Worm (Caenorhabditis elegans): Measurements from ENCODE around the gene str-176.
A peak's percentile ranks its signal among the peaks of the same experiment; 100 is the strongest.

The str-176 gene

DNA sequence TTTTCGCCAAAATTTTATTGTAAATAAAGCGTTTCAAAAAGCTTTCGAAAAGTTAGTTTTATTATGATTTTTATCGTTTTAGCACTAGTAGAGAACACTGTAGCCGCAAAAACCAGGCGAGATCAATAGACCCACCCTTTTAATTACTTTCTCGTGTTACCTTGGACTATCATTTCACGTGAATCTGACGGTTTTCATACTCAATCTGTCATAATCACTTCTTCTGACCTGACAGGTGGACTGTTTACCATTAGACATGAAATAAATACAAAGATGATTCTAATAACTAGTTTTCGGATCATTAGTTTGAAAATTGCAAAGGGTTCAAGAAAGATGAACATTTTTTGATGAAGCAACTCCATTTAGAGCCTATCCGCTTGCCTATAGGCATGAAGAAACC is 547 bp downstream of the str-176 start:
- TF ChIP-seq rnt-1 (tag; optimal IDR thresholded peaks at IDR 0.05) = no peak
- no peak for TF ChIP-seq syd-9 (tag; optimal IDR thresholded peaks at IDR 0.05)

DNA sequence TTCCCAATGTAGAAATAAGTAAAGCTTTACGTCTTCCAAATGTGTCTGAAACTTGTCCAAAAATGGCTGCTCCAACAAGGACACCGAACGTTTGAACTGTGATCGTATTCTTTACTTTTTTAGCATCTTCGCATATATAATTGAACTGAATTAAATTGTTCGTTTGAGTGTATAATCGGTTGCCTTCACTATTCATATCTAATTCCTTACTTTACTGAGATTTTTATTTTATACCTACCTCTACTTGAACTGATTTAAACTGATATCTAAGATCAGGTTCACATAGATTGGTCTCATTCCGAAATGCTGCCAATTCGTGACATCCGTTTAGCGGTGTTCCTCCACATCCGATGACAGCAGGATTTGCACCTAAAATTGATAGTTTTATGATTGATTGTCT is 1.2 kb downstream of the str-176 start:
- no peak for TF ChIP-seq K09A11.1 (tag; optimal IDR thresholded peaks at IDR 0.05; ENCODE audit: insufficient read depth)
- TF ChIP-seq hlh-13 (GFP tag; optimal IDR thresholded peaks at IDR 0.05) = no peak
- no peak for TF ChIP-seq hlh-6 (tag; optimal IDR thresholded peaks at IDR 0.05)
- TF ChIP-seq elt-4 (tag; optimal IDR thresholded peaks at IDR 0.05) = no peak
- TF ChIP-seq fkh-10 (GFP tag; optimal IDR thresholded peaks at IDR 0.05) = no peak
- no peak for TF ChIP-seq tbx-7 (tag; optimal IDR thresholded peaks at IDR 0.05)
- no peak for TF ChIP-seq unc-42 (tag; optimal IDR thresholded peaks at IDR 0.05)
- TF ChIP-seq dve-1 (tag; optimal IDR thresholded peaks at IDR 0.05) = no peak
- TF ChIP-seq hlh-30 (tag; optimal IDR thresholded peaks at IDR 0.05; ENCODE audit: insufficient read depth) = no peak

DNA sequence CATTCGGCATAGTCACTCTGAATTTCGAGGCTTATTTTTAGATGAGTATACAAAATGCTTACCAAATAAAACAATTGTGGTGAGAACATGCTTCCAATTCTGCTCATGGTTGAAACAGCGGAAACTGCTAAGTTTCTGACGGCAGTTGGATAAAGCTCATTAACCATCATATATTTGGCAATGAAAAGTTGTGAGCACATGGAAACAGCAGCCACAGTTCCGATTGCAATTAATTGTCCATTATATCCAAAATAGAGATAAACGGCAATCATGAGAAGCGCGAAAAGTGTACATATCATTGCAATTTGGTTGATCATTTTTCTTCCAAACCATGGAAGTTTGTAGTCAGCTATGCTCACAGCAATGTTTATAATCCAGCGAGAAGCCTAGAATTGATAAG is 2.4 kb downstream of the str-176 start:
- TF ChIP-seq C08G9.2 (tag; optimal IDR thresholded peaks at IDR 0.05) (no peak), mec-3 (tag; optimal IDR thresholded peaks at IDR 0.05; ENCODE audit: borderline replicate concordance) (no peak)

DNA sequence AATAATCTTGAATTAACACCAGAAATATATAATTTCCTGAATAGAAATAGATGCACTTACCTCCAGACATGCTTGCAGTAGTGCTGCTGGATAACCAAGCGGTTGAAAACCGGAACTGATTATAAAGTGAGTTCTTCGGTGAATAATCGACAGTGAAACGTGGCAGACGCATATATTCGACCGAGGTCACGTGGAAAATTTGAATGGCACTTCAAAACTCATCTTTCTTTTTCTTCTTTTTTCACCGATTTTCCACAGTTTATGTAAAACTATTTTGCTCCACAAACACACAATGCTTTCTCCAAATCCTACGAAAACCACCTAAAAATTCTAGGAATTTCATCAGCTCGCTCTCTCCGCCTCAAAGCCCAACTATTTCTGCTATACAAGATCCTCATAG is 3.4 kb downstream of the str-176 start, which contains the start of gene ant-1.4:
Gene ant-1.4 (minus strand): TSS at position 101 of the 400 bp plus-strand sequence.
- TF ChIP-seq C08G9.2 (tag; optimal IDR thresholded peaks at IDR 0.05) = no peak
- no peak for TF ChIP-seq pax-1 (tag; optimal IDR thresholded peaks at IDR 0.05)
- TF ChIP-seq zip-5 (tag; optimal IDR thresholded peaks at IDR 0.05) = no peak
- no peak for TF ChIP-seq npax-4 (tag; optimal IDR thresholded peaks at IDR 0.05)
- TF ChIP-seq sdc-2 (tag; optimal IDR thresholded peaks at IDR 0.05) = no peak

DNA sequence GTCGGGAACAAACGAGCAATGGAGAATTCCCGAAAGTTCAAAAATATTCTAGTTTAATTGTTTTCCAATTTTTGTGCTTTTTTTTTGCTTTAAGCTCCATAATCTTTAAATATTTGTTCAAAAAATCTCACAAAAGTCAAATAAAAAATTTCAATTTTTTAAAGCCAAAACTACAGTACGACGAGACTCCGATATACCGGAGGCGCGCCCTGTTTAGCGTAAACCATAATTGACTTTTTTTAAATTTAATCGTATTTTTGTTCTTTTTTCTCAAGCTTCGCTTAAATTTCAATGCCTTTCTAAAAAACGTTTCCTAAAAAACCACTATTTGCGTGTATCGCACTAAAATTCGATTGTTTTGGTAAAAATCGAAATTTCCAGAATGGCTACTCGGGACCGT is 6.7 kb downstream of the str-176 start, which contains the start of gene syx-4:
Gene syx-4 (plus strand): TSS at position 382 of the 400 bp plus-strand sequence.
- TF ChIP-seq elt-4 (tag; optimal IDR thresholded peaks at IDR 0.05) (no peak), pqm-1 (tag; optimal IDR thresholded peaks at IDR 0.05) (no peak), sox-2 (GFP tag; IDR thresholded peaks at IDR 0.05) (no peak), ceh-18 (tag; optimal IDR thresholded peaks at IDR 0.05) (no peak), ets-4 (tag; optimal IDR thresholded peaks at IDR 0.05) (no peak), K09A11.1 (tag; optimal IDR thresholded peaks at IDR 0.05; ENCODE audit: insufficient read depth) (no peak), dve-1 (tag; optimal IDR thresholded peaks at IDR 0.05) (no peak), T23F11.4 (GFP tag; optimal IDR thresholded peaks at IDR 0.05) (no peak), ttx-3 (tag; optimal IDR thresholded peaks at IDR 0.05) (no peak), unc-42 (tag; optimal IDR thresholded peaks at IDR 0.05) (no peak), nhr-232 (tag; optimal IDR thresholded peaks at IDR 0.05) (no peak), unc-3 (GFP tag; conservative IDR thresholded peaks at IDR 0.05) (no peak), unc-3 (tag; optimal IDR thresholded peaks at IDR 0.05) (no peak), elt-2 (tag; optimal IDR thresholded peaks at IDR 0.05) (no peak), ceh-22 (tag; optimal IDR thresholded peaks at IDR 0.05) (no peak), ceh-48 (tag; optimal IDR thresholded peaks at IDR 0.05) (no peak)

DNA sequence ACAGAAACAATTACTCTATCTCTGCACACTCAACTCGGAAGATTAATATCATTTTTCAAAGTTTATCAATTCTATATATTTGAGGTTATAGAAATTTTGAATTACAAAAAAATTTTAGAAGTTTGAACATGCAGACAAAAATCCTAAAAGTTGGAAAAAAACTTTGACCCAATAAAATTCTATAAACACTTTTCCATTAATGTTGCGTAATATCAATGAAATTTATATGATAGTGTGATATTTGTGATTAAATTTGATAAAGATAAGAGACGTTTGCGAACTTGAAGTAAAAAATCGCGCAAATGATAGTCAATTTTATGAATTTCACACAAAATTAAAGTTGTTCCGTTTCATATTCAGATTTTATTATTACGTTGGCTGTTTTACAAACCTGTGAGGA is 9.5 kb downstream of the str-176 start:
- TF ChIP-seq ceh-22 (tag; optimal IDR thresholded peaks at IDR 0.05) = no peak
- peak; percentile 68 for TF ChIP-seq elt-2 (tag; optimal IDR thresholded peaks at IDR 0.05)

DNA sequence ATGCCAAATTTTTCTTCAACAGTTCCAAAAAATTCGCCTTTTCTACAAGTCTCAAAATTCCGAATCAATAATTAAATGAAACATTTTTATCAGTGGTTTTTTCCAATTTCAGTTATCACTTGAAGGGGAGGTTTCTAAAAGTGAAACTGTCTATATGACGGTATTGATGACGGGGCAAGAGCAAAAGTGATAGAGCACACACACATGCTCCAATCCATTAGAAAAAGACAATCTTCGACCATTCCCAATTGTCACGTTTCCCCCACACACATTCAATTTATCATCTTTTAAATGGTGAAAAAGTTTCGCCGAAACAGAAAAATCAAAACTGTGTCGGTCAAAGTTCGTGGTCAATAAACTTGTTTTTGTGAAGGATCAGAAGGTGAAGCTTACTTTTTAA is 10.4 kb downstream of the str-176 start:
- TF ChIP-seq tbx-7 (tag; optimal IDR thresholded peaks at IDR 0.05) (no peak), syd-9 (tag; optimal IDR thresholded peaks at IDR 0.05) (no peak), ref-2 (tag; optimal IDR thresholded peaks at IDR 0.05) (no peak), lin-11 (tag; optimal IDR thresholded peaks at IDR 0.05) (no peak), ceh-2 (tag; optimal IDR thresholded peaks at IDR 0.05) (no peak), pqm-1 (tag; optimal IDR thresholded peaks at IDR 0.05) (no peak), Y22D7AL.16 (tag; optimal IDR thresholded peaks at IDR 0.05) (no peak), T23F11.4 (GFP tag; optimal IDR thresholded peaks at IDR 0.05) (no peak), nhr-11 (tag; optimal IDR thresholded peaks at IDR 0.05) (no peak), gmeb-2 (tag; optimal IDR thresholded peaks at IDR 0.05) (no peak), K09A11.1 (tag; optimal IDR thresholded peaks at IDR 0.05; ENCODE audit: insufficient read depth) (no peak)

Data from whole organism, late embryonic.